Fruit fly (Drosophila melanogaster) whole organism, embryonic: ENCODE results near the gene CG10165.

Experiments
- Ada2b ChIP-seq: fragments of 200-800 bp; sonication (Bioruptor generic); IDR thresholded peaks from 2 replicates; pipeline ENCODE4 v1.3.6; 2022; ENCODE audit warnings: missing biosample characterization, missing genetic modification characterization
- Adf1 ChIP-seq: fragments of 200-800 bp; sonication (Bioruptor generic); IDR thresholded peaks from 2 replicates; pipeline ENCODE4 v1.3.6; 2022; ENCODE audit warnings: missing biosample characterization, missing genetic modification characterization
- Atf3 ChIP-seq: fragments of 200-800 bp; sonication (Bioruptor generic); optimal IDR thresholded peaks from 3 replicates; lab custom pipeline; 2016; ENCODE audit warnings: missing biosample characterization, missing genetic modification characterization
- CG10543 ChIP-seq: fragments of 200-800 bp; sonication (Bioruptor generic); optimal IDR thresholded peaks from 3 replicates; lab custom pipeline; 2017; ENCODE audit warnings: missing biosample characterization, mild to moderate bottlenecking, missing genetic modification characterization, moderate library complexity
- CG11093 ChIP-seq: fragments of 200-800 bp; sonication (Bioruptor generic); IDR thresholded peaks from 3 replicates; pipeline ENCODE4 v1.3.6; 2022; ENCODE audit warnings: missing biosample characterization, missing genetic modification characterization
- CG12071 ChIP-seq: fragments of 200-800 bp; sonication (Bioruptor generic); optimal IDR thresholded peaks from 3 replicates; lab custom pipeline; 2018; ENCODE audit warnings: missing biosample characterization, mild to moderate bottlenecking, missing genetic modification characterization
- CG1233 ChIP-seq: fragments of 200-800 bp; sonication (Bioruptor generic); optimal IDR thresholded peaks from 4 replicates; lab custom pipeline; 2018; ENCODE audit warnings: missing biosample characterization, mild to moderate bottlenecking, missing genetic modification characterization
- CG12391 ChIP-seq: fragments of 200-800 bp; sonication (Bioruptor generic); optimal IDR thresholded peaks from 3 replicates; lab custom pipeline; 2018; ENCODE audit warnings: missing biosample characterization, mild to moderate bottlenecking, missing genetic modification characterization, moderate library complexity
- CG12942 ChIP-seq: fragments of 200-800 bp; sonication (Bioruptor generic); optimal IDR thresholded peaks from 3 replicates; lab custom pipeline; 2016; ENCODE audit warnings: missing biosample characterization, missing genetic modification characterization
- CG13424 ChIP-seq: fragments of 200-800 bp; sonication (Bioruptor generic); optimal IDR thresholded peaks from 2 replicates; lab custom pipeline; 2019; ENCODE audit warnings: missing biosample characterization, mild to moderate bottlenecking, missing genetic modification characterization, moderate library complexity
- CG13894 ChIP-seq: fragments of 200-800 bp; sonication (Bioruptor generic); optimal IDR thresholded peaks from 3 replicates; lab custom pipeline; 2018; ENCODE audit warnings: missing biosample characterization, mild to moderate bottlenecking, missing genetic modification characterization, moderate library complexity
- CG14860 ChIP-seq: fragments of 200-800 bp; sonication (Bioruptor generic); IDR thresholded peaks from 3 replicates; pipeline ENCODE4 v1.3.6; 2022; ENCODE audit warnings: missing biosample characterization, missing genetic modification characterization; ENCODE audit not compliant: partially characterized antibody
- CG15073 ChIP-seq: fragments of 200-800 bp; sonication (Bioruptor generic); optimal IDR thresholded peaks from 2 replicates; lab custom pipeline; 2016; ENCODE audit warnings: missing biosample characterization, missing genetic modification characterization
- CG16813 ChIP-seq: fragments of 200-800 bp; sonication (Bioruptor generic); IDR thresholded peaks from 3 replicates; pipeline ENCODE4 v1.3.6; 2022; ENCODE audit warnings: missing biosample characterization, missing genetic modification characterization; ENCODE audit not compliant: partially characterized antibody
- CG17328 ChIP-seq: fragments of 200-800 bp; sonication (Bioruptor generic); IDR thresholded peaks from 2 replicates; pipeline ENCODE4 v1.3.6; 2022; ENCODE audit warnings: missing biosample characterization, missing genetic modification characterization
- CG17612 ChIP-seq: fragments of 200-800 bp; sonication (Bioruptor generic); IDR thresholded peaks from 2 replicates; pipeline ENCODE4 v1.3.6; 2022; ENCODE audit warnings: missing biosample characterization, missing genetic modification characterization
- CG18262 ChIP-seq: fragments of 200-800 bp; optimal IDR thresholded peaks from 3 replicates; lab custom pipeline; 2019; ENCODE audit warnings: missing biosample characterization, mild to moderate bottlenecking, missing genetic modification characterization, moderate library complexity
- CG30020 ChIP-seq: fragments of 200-800 bp; optimal IDR thresholded peaks from 2 replicates; lab custom pipeline; 2019; ENCODE audit warnings: missing biosample characterization, mild to moderate bottlenecking, missing genetic modification characterization, moderate library complexity
- CG31441 ChIP-seq: fragments of 200-800 bp; sonication (Bioruptor generic); IDR thresholded peaks from 2 replicates; pipeline ENCODE4 v1.3.6; 2022; ENCODE audit warnings: missing biosample characterization, missing genetic modification characterization
- CG3163 ChIP-seq: fragments of 200-800 bp; sonication (Bioruptor generic); optimal IDR thresholded peaks from 3 replicates; lab custom pipeline; 2016; ENCODE audit warnings: missing biosample characterization, missing genetic modification characterization
- CG4328 ChIP-seq: fragments of 200-800 bp; sonication (Bioruptor generic); optimal IDR thresholded peaks from 3 replicates; lab custom pipeline; 2017; ENCODE audit warnings: missing biosample characterization, missing genetic modification reagents, missing genetic modification characterization
- CG5953 ChIP-seq: fragments of 200-800 bp; sonication (Bioruptor generic); IDR thresholded peaks from 2 replicates; pipeline ENCODE4 v1.3.6; 2022; ENCODE audit warnings: missing biosample characterization, missing genetic modification characterization
- CG6272 ChIP-seq: fragments of 200-800 bp; sonication (Bioruptor generic); IDR thresholded peaks from 2 replicates; pipeline ENCODE4 v1.3.6; 2022; ENCODE audit warnings: missing biosample characterization, missing genetic modification characterization
- CG9215 ChIP-seq: fragments of 200-800 bp; sonication (Bioruptor generic); IDR thresholded peaks from 2 replicates; pipeline ENCODE4 v1.3.6; 2022; ENCODE audit warnings: missing biosample characterization, missing genetic modification characterization
- CG9609 ChIP-seq: fragments of 200-800 bp; sonication (Bioruptor generic); optimal IDR thresholded peaks from 3 replicates; lab custom pipeline; 2016; ENCODE audit warnings: missing biosample characterization, missing genetic modification characterization
- CG9797 ChIP-seq: fragments of 200-800 bp; sonication (Bioruptor generic); optimal IDR thresholded peaks from 3 replicates; lab custom pipeline; 2018; ENCODE audit warnings: missing biosample characterization, mild to moderate bottlenecking, missing genetic modification characterization
- CkIIα-i1 ChIP-seq: fragments of 200-800 bp; sonication (Bioruptor generic); IDR thresholded peaks from 2 replicates; pipeline ENCODE4 v1.3.6; 2022; ENCODE audit warnings: missing biosample characterization, missing genetic modification characterization
- CoRest ChIP-seq: fragments of 200-800 bp; sonication (Bioruptor generic); optimal IDR thresholded peaks from 3 replicates; lab custom pipeline; 2018; ENCODE audit warnings: missing biosample characterization, mild to moderate bottlenecking, missing genetic modification characterization, moderate library complexity
- Gsc ChIP-seq: fragments of 200-800 bp; sonication (Bioruptor generic); IDR thresholded peaks from 2 replicates; pipeline ENCODE4 v1.3.6; 2022; ENCODE audit warnings: missing biosample characterization, missing genetic modification characterization
- HLH4C ChIP-seq: fragments of 200-800 bp; sonication (Bioruptor generic); IDR thresholded peaks from 3 replicates; pipeline ENCODE4 v1.3.6; 2022; ENCODE audit warnings: missing biosample characterization, missing genetic modification characterization; ENCODE audit not compliant: partially characterized antibody
- HLH54F ChIP-seq: fragments of 200-800 bp; sonication (Bioruptor generic); optimal IDR thresholded peaks from 3 replicates; lab custom pipeline; 2016; ENCODE audit warnings: missing biosample characterization, missing genetic modification characterization
- Mrtf ChIP-seq: fragments of 200-800 bp; sonication (Bioruptor generic); IDR thresholded peaks from 3 replicates; pipeline ENCODE4 v1.3.6; 2022; ENCODE audit warnings: missing biosample characterization, missing genetic modification characterization
- Poxn ChIP-seq: fragments of 200-800 bp; sonication (Bioruptor generic); IDR thresholded peaks from 2 replicates; pipeline ENCODE4 v1.3.6; 2022; ENCODE audit warnings: missing biosample characterization, missing genetic modification characterization
- Ssrp ChIP-seq: fragments of 200-800 bp; sonication (Bioruptor generic); optimal IDR thresholded peaks from 2 replicates; lab custom pipeline; 2018; ENCODE audit warnings: missing biosample characterization, mild to moderate bottlenecking, missing genetic modification characterization, moderate library complexity
- cg ChIP-seq: fragments of 200-800 bp; sonication (Bioruptor generic); optimal IDR thresholded peaks from 3 replicates; lab custom pipeline; 2019; ENCODE audit warnings: missing biosample characterization, mild to moderate bottlenecking, missing genetic modification characterization, moderate library complexity
- croc ChIP-seq: fragments of 200-800 bp; sonication (Bioruptor generic); conservative IDR thresholded peaks from 3 replicates; pipeline ENCODE4 v1.3.6; 2022; ENCODE audit warnings: missing biosample characterization, missing genetic modification characterization
- fd64A ChIP-seq: fragments of 200-800 bp; sonication (Bioruptor generic); optimal IDR thresholded peaks from 3 replicates; lab custom pipeline; 2018; ENCODE audit warnings: missing biosample characterization, mild to moderate bottlenecking, missing genetic modification characterization
- fru ChIP-seq: fragments of >200 bp; optimal IDR thresholded peaks from 2 replicates; lab custom pipeline; 2017
- jigr1 ChIP-seq: fragments of 200-800 bp; sonication (Bioruptor generic); IDR thresholded peaks from 3 replicates; pipeline ENCODE4 v1.3.6; 2022; ENCODE audit warnings: missing biosample characterization, missing genetic modification characterization
- mam ChIP-seq: fragments of 200-800 bp; sonication (Bioruptor generic); optimal IDR thresholded peaks from 3 replicates; lab custom pipeline; 2016; ENCODE audit warnings: missing biosample characterization, missing genetic modification characterization
- otp ChIP-seq: fragments of 200-800 bp; sonication (Bioruptor generic); IDR thresholded peaks from 3 replicates; pipeline ENCODE4, ENCODE4 v1.3.6; 2022; ENCODE audit warnings: missing biosample characterization, missing genetic modification characterization
- peb ChIP-seq: fragments of 200-800 bp; sonication (Bioruptor generic); IDR thresholded peaks from 2 replicates; pipeline ENCODE4 v1.3.6; 2022; ENCODE audit warnings: missing biosample characterization, missing genetic modification characterization
- psq ChIP-seq: fragments of 200-800 bp; sonication (Bioruptor generic); optimal IDR thresholded peaks from 2 replicates; lab custom pipeline; 2017; ENCODE audit warnings: missing biosample characterization, missing genetic modification characterization
- seq ChIP-seq: fragments of 200-800 bp; sonication (Bioruptor generic); IDR thresholded peaks from 2 replicates; pipeline ENCODE4 v1.3.6; 2022; ENCODE audit warnings: missing biosample characterization, missing genetic modification characterization
- tap ChIP-seq: fragments of 200-800 bp; optimal IDR thresholded peaks from 3 replicates; lab custom pipeline; 2019; ENCODE audit warnings: missing biosample characterization, mild to moderate bottlenecking, missing genetic modification characterization, moderate library complexity
- tll ChIP-seq, 2 experiments: fragments of 200-800 bp in 1 of 2; fragments of >200 bp in 1 of 2; sonication (Bioruptor generic) in 1 of 2; optimal IDR thresholded peaks; 2 replicates each; lab custom pipeline; 2017 to 2019; ENCODE audit warnings: missing biosample characterization in 2 of 2, missing genetic modification characterization in 2 of 2, mild to moderate bottlenecking in 1 of 2, moderate library complexity in 1 of 2
- toy ChIP-seq: fragments of 200-800 bp; sonication (Bioruptor generic); IDR thresholded peaks from 2 replicates; pipeline ENCODE4 v1.3.6; 2022; ENCODE audit warnings: missing biosample characterization, missing genetic modification characterization
- trem ChIP-seq: fragments of 200-800 bp; optimal IDR thresholded peaks from 3 replicates; lab custom pipeline; 2019; ENCODE audit warnings: missing biosample characterization, mild to moderate bottlenecking, missing genetic modification characterization, moderate library complexity
- wor ChIP-seq: fragments of 200-800 bp; sonication (Bioruptor generic); IDR thresholded peaks from 2 replicates; pipeline ENCODE4 v1.3.6; 2022; ENCODE audit warnings: missing biosample characterization, missing genetic modification characterization
- zen ChIP-seq: fragments of 200-800 bp; sonication (Bioruptor generic); optimal IDR thresholded peaks from 3 replicates; lab custom pipeline; 2018; ENCODE audit warnings: missing biosample characterization, mild to moderate bottlenecking, missing genetic modification characterization, moderate library complexity

CG10165 gene

dm6 chr2L:19577187-19577765 is 47.2 kb upstream of the CG10165 start, which contains the start of the genes spi and msb1l (continued):
- no peak for TF ChIP-seq Poxn (GFP tag; lab: Robert Waterston, UW)
- TF ChIP-seq CG9609 (GFP tag; lab: Kevin White, UChicago), result no peak
- peak; percentile 57; the same call in 1 of the 2 replicates for TF ChIP-seq CG9215 (GFP tag; lab: Robert Waterston, UW)
- peak; percentile 22 for TF ChIP-seq CG12942
- no peak for TF ChIP-seq Atf3 (GFP tag; lab: Kevin White, UChicago)
- peak; percentile 52; the same call in 1 of the 3 replicates for TF ChIP-seq jigr1 (GFP tag; lab: Robert Waterston, UW)
- no peak for TF ChIP-seq CG5953 (GFP tag; lab: Robert Waterston, UW)
- TF ChIP-seq croc (GFP tag; lab: Robert Waterston, UW), result no peak
- no peak for TF ChIP-seq CG1233 (GFP tag; lab: Kevin White, UChicago)
- TF ChIP-seq toy (GFP tag; lab: Robert Waterston, UW), result no peak
- TF ChIP-seq CG6272 (GFP tag; lab: Robert Waterston, UW), result peak; percentile 7; the same call in 1 of the 2 replicates
- TF ChIP-seq CG11093 (GFP tag; lab: Robert Waterston, UW), result no peak
- peak; percentile 45 for TF ChIP-seq Ssrp (tag; lab: Kevin White, UChicago)
- peak; percentile 41; the same call in 1 of the 3 replicates for TF ChIP-seq HLH4C
- peak; percentile 44 for TF ChIP-seq CG13894
- TF ChIP-seq mam (GFP tag; lab: Kevin White, UChicago), result peak; percentile 35
- no peak for TF ChIP-seq Adf1
- TF ChIP-seq Mrtf, result no peak
- TF ChIP-seq tll (GFP tag; optimal IDR thresholded peaks at IDR 0.05; lab: Kevin White, UChicago), result peak in 1 of 2 experiments; percentile 8
- no peak for TF ChIP-seq CG12071 (GFP tag; lab: Kevin White, UChicago)
- no peak for TF ChIP-seq Gsc
- TF ChIP-seq HLH54F (GFP tag; lab: Kevin White, UChicago), result peak; percentile 42
- TF ChIP-seq CG9797 (GFP tag; lab: Kevin White, UChicago), result peak; percentile 33
- TF ChIP-seq CG10543 (GFP tag; lab: Kevin White, UChicago), result peak; percentile 30
- peak; percentile 74 for TF ChIP-seq trem (tag; lab: Kevin White, UChicago)
- peak; percentile 81 for TF ChIP-seq CG12391
- no peak for TF ChIP-seq CG17612 (GFP tag; lab: Robert Waterston, UW)
- peak; percentile 69 for TF ChIP-seq CG30020
- peak; percentile 57; the same call in 1 of the 2 replicates for TF ChIP-seq CG31441 (GFP tag; lab: Robert Waterston, UW)
- TF ChIP-seq peb, result 0 out of 2 replicates have a peak, but pooled peaks have one; percentile 7
- TF ChIP-seq CG15073 (GFP tag; lab: Kevin White, UChicago), result no peak
- TF ChIP-seq fd64A (GFP tag; lab: Kevin White, UChicago), result no peak
- no peak for TF ChIP-seq Ada2b
- 0 out of 3 replicates have a peak, but pooled peaks have one; percentile 5 for TF ChIP-seq otp (GFP tag; lab: Robert Waterston, UW)
- no peak for TF ChIP-seq seq (GFP tag; lab: Robert Waterston, UW)
- TF ChIP-seq CG16813 (GFP tag; lab: Robert Waterston, UW), result peak; percentile 62
- TF ChIP-seq cg (GFP tag; lab: Kevin White, UChicago), result no peak
- TF ChIP-seq wor, result no peak
- TF ChIP-seq fru, result no peak
- TF ChIP-seq psq (GFP tag; lab: Kevin White, UChicago), result no peak
- no peak for TF ChIP-seq CG4328 (GFP tag; lab: Kevin White, UChicago)
- TF ChIP-seq CG18262 (tag; lab: Kevin White, UChicago), result peak; percentile 71
- TF ChIP-seq zen, result peak; percentile 47
- no peak for TF ChIP-seq CkIIα-i1 (GFP tag; lab: Robert Waterston, UW)
- TF ChIP-seq CG14860 (GFP tag; lab: Robert Waterston, UW), result 0 out of 3 replicates have a peak, but pooled peaks have one; percentile 23
- no peak for TF ChIP-seq tap (tag; lab: Kevin White, UChicago)
- TF ChIP-seq CG17328 (GFP tag; lab: Robert Waterston, UW), result 0 out of 2 replicates have a peak, but pooled peaks have one; percentile 3
- no peak for TF ChIP-seq CG3163 (GFP tag; lab: Kevin White, UChicago)
- TF ChIP-seq CoRest (tag; lab: Kevin White, UChicago), result peak; percentile 81
- peak; percentile 66 for TF ChIP-seq CG13424
